Worm (Caenorhabditis elegans) whole organism, L1 larva: ENCODE results near the gene cka-1.

Experiments
- ces-1 ChIP-seq: fragments of 150-350 bp; optimal IDR thresholded peaks from 2 replicates; lab custom pipeline; 2014; ENCODE audit warnings: missing biosample characterization, missing genetic modification reagents, missing genetic modification characterization
- zag-1 ChIP-seq: fragments of 150-350 bp; optimal IDR thresholded peaks from 2 replicates; lab custom pipeline; 2014; ENCODE audit warnings: missing biosample characterization, missing genetic modification characterization

ce11 chrIV:9756647-9757424 lies 19.4 kb upstream of the cka-1 start:
- TF ChIP-seq zag-1 (no peak), ces-1 (GFP tag; lab: Kevin White, UChicago) (no peak)
